Worm (Caenorhabditis elegans) whole organism, L1 larva: ENCODE measurements around the gene srh-184.

Source experiments
- C16A3.4 ChIP-seq: fragments of 150-350 bp; optimal IDR thresholded peaks from 2 replicates; lab custom pipeline; 2014; ENCODE audit warnings: missing biosample characterization, missing genetic modification characterization
- C34B4.2 ChIP-seq: sonication (generic microtip); optimal IDR thresholded peaks from 2 replicates; lab custom pipeline; 2017; ENCODE audit warnings: mild to moderate bottlenecking, missing genetic modification characterization, missing compliant biosample characterization
- F16B12.6 ChIP-seq: fragments of 150-350 bp; optimal IDR thresholded peaks from 2 replicates; lab custom pipeline; 2014; ENCODE audit warnings: missing biosample characterization, missing genetic modification characterization
- aha-1 ChIP-seq: fragments of 150-350 bp; optimal IDR thresholded peaks from 2 replicates; lab custom pipeline; 2014; ENCODE audit warnings: missing biosample characterization, missing genetic modification characterization
- alr-1 ChIP-seq: fragments of 200-800 bp; sonication (Bioruptor generic); optimal IDR thresholded peaks from 2 replicates; lab custom pipeline; 2018; ENCODE audit warnings: borderline replicate concordance, mild to moderate bottlenecking, missing genetic modification characterization, missing compliant biosample characterization
- ama-1 ChIP-seq: fragments of 150-350 bp; optimal IDR thresholded peaks from 2 replicates; lab custom pipeline; 2014
- blmp-1 ChIP-seq: fragments of 150-350 bp; optimal IDR thresholded peaks from 2 replicates; lab custom pipeline; 2014; ENCODE audit warnings: missing biosample characterization, missing genetic modification characterization
- ceh-63 ChIP-seq: fragments of 200-800 bp; sonication (Bioruptor generic); optimal IDR thresholded peaks from 2 replicates; lab custom pipeline; 2018; ENCODE audit warnings: mild to moderate bottlenecking, missing genetic modification characterization, missing compliant biosample characterization
- ceh-82 ChIP-seq, 3 experiments: fragments of 150-350 bp in 1 of 3; sonication (generic microtip) in 2 of 3; optimal IDR thresholded peaks; 2 replicates each; lab custom pipeline; 2014 to 2017; ENCODE audit warnings: missing biosample characterization in 3 of 3, missing genetic modification characterization in 3 of 3
- ceh-90 ChIP-seq: sonication (generic microtip); optimal IDR thresholded peaks from 2 replicates; lab custom pipeline; 2016; ENCODE audit warnings: missing genetic modification characterization, missing compliant biosample characterization
- ces-1 ChIP-seq: fragments of 150-350 bp; optimal IDR thresholded peaks from 2 replicates; lab custom pipeline; 2014; ENCODE audit warnings: missing biosample characterization, missing genetic modification reagents, missing genetic modification characterization
- dsc-1 ChIP-seq: sonication (generic microtip); optimal IDR thresholded peaks from 2 replicates; lab custom pipeline; 2016; ENCODE audit warnings: mild to moderate bottlenecking, missing genetic modification characterization, missing compliant biosample characterization
- egl-27 ChIP-seq, 2 experiments: fragments of 150-350 bp in 1 of 2; sonication (generic microtip); optimal IDR thresholded peaks; 3 replicates each; lab custom pipeline; 2017 to 2018; ENCODE audit warnings: missing biosample characterization in 2 of 2, missing genetic modification characterization in 2 of 2, missing genetic modification reagents in 2 of 2
- elt-3 ChIP-seq, 6 experiments: fragments of 150-350 bp in 1 of 6; sonication (generic microtip); optimal IDR thresholded peaks; 2 replicates each; lab custom pipeline; 2017 to 2018; ENCODE audit warnings: missing biosample characterization in 6 of 6, missing genetic modification characterization in 6 of 6, inconsistent platforms in 1 of 6
- fkh-10 ChIP-seq: sonication (generic microtip); optimal IDR thresholded peaks from 2 replicates; lab custom pipeline; 2017; ENCODE audit warnings: missing biosample characterization, missing genetic modification reagents, missing genetic modification characterization
- fkh-4 ChIP-seq: sonication (generic microtip); optimal IDR thresholded peaks from 2 replicates; lab custom pipeline; 2016; ENCODE audit warnings: missing compliant biosample characterization, missing genetic modification characterization, borderline replicate concordance
- fkh-8 ChIP-seq: sonication (generic microtip); optimal IDR thresholded peaks from 2 replicates; lab custom pipeline; 2016; ENCODE audit warnings: mild to moderate bottlenecking, missing genetic modification characterization, missing compliant biosample characterization
- fos-1 ChIP-seq: fragments of 150-350 bp; optimal IDR thresholded peaks from 2 replicates; lab custom pipeline; 2014; ENCODE audit warnings: missing biosample characterization, missing genetic modification characterization
- grh-1 ChIP-seq: fragments of 200-800 bp; sonication (Bioruptor generic); IDR thresholded peaks from 2 replicates; pipeline ENCODE4 v1.3.6; 2022; ENCODE audit warnings: missing genetic modification reagents, missing genetic modification characterization, missing compliant biosample characterization
- hlh-17 ChIP-seq: fragments of 200-800 bp; sonication (Bioruptor generic); optimal IDR thresholded peaks from 2 replicates; lab custom pipeline; 2018; ENCODE audit warnings: missing genetic modification characterization, mild to moderate bottlenecking, missing compliant biosample characterization, moderate library complexity, borderline replicate concordance
- hlh-4 ChIP-seq: sonication (generic microtip); optimal IDR thresholded peaks from 2 replicates; lab custom pipeline; 2016; ENCODE audit warnings: mild to moderate bottlenecking, missing genetic modification characterization, missing compliant biosample characterization
- hpl-2 ChIP-seq: fragments of 150-350 bp; optimal IDR thresholded peaks from 2 replicates; lab custom pipeline; 2014; ENCODE audit warnings: missing biosample characterization, missing genetic modification reagents, missing genetic modification characterization
- irx-1 ChIP-seq: sonication (generic microtip); optimal IDR thresholded peaks from 2 replicates; lab custom pipeline; 2016; ENCODE audit warnings: missing genetic modification characterization, missing compliant biosample characterization
- jun-1 ChIP-seq: fragments of 150-350 bp; optimal IDR thresholded peaks from 2 replicates; lab custom pipeline; 2014; ENCODE audit warnings: missing biosample characterization, missing genetic modification reagents, missing genetic modification characterization
- lin-15B ChIP-seq: fragments of 150-350 bp; sonication (generic microtip); optimal IDR thresholded peaks from 3 replicates; lab custom pipeline; 2014; ENCODE audit warnings: missing biosample characterization, missing genetic modification characterization
- lin-35 ChIP-seq, 2 experiments: fragments of 150-350 bp; optimal IDR thresholded peaks; 2 replicates each; lab custom pipeline; 2014; ENCODE audit warnings: missing biosample characterization in 2 of 2, missing genetic modification characterization in 2 of 2, missing genetic modification reagents in 2 of 2
- lin-39 ChIP-seq: fragments of 150-350 bp; optimal IDR thresholded peaks from 2 replicates; lab custom pipeline; 2014; ENCODE audit warnings: missing biosample characterization, missing genetic modification reagents, missing genetic modification characterization
- lsy-2 ChIP-seq, 2 experiments: fragments of 150-350 bp; optimal IDR thresholded peaks; 2 replicates each; lab custom pipeline; 2014; ENCODE audit warnings: missing biosample characterization in 2 of 2, missing genetic modification characterization in 2 of 2
- mab-9 ChIP-seq: fragments of 200-800 bp; sonication (Bioruptor generic); IDR thresholded peaks from 2 replicates; pipeline ENCODE4 v1.3.6; 2022; ENCODE audit warnings: missing genetic modification reagents, missing genetic modification characterization, missing compliant biosample characterization
- mdl-1 ChIP-seq, 2 experiments: fragments of 150-350 bp; optimal IDR thresholded peaks; 2 replicates each; lab custom pipeline; 2014 to 2017; ENCODE audit warnings: missing biosample characterization in 2 of 2, missing genetic modification characterization in 2 of 2, inconsistent platforms in 1 of 2
- mep-1 ChIP-seq: fragments of 150-350 bp; optimal IDR thresholded peaks from 2 replicates; lab custom pipeline; 2014; ENCODE audit warnings: missing biosample characterization, missing genetic modification characterization
- nhr-12 ChIP-seq: sonication (generic microtip); optimal IDR thresholded peaks from 2 replicates; lab custom pipeline; 2017; ENCODE audit warnings: missing biosample characterization, missing genetic modification characterization
- nhr-19 ChIP-seq: fragments of 200-800 bp; sonication (Bioruptor generic); conservative IDR thresholded peaks from 2 replicates; pipeline ENCODE4 v1.3.6; 2022; ENCODE audit warnings: missing genetic modification characterization, missing compliant biosample characterization
- nhr-20 ChIP-seq: sonication (generic microtip); optimal IDR thresholded peaks from 2 replicates; lab custom pipeline; 2016; ENCODE audit warnings: mild to moderate bottlenecking, missing genetic modification characterization, missing compliant biosample characterization
- nhr-28 ChIP-seq: fragments of 150-350 bp; optimal IDR thresholded peaks from 2 replicates; lab custom pipeline; 2014; ENCODE audit warnings: missing biosample characterization, missing genetic modification characterization
- nhr-71 ChIP-seq: sonication (generic microtip); optimal IDR thresholded peaks from 2 replicates; lab custom pipeline; 2016; ENCODE audit warnings: mild to moderate bottlenecking, missing genetic modification characterization, moderate library complexity, missing compliant biosample characterization
- nhr-76 ChIP-seq: sonication (generic microtip); optimal IDR thresholded peaks from 2 replicates; lab custom pipeline; 2017; ENCODE audit warnings: missing biosample characterization, missing genetic modification characterization
- nhr-85 ChIP-seq: sonication (generic microtip); peaks from one replicate; lab custom pipeline; 2016; ENCODE audit warnings: missing genetic modification characterization, inconsistent platforms, missing compliant biosample characterization
- nhr-90 ChIP-seq: sonication (generic microtip); optimal IDR thresholded peaks from 2 replicates; lab custom pipeline; 2016; ENCODE audit warnings: mild to moderate bottlenecking, missing genetic modification characterization, missing compliant biosample characterization; ENCODE audit not compliant: poor library complexity
- pax-3 ChIP-seq: fragments of 200-800 bp; sonication (Bioruptor generic); optimal IDR thresholded peaks from 2 replicates; lab custom pipeline; 2018; ENCODE audit warnings: mild to moderate bottlenecking, missing genetic modification characterization, moderate library complexity, missing compliant biosample characterization
- pqm-1 ChIP-seq: sonication (generic microtip); optimal IDR thresholded peaks from 3 replicates; lab custom pipeline; 2017; ENCODE audit warnings: missing biosample characterization, missing genetic modification characterization
- rnt-1 ChIP-seq: sonication (generic microtip); optimal IDR thresholded peaks from 2 replicates; lab custom pipeline; 2016; ENCODE audit warnings: mild to moderate bottlenecking, missing genetic modification characterization, moderate library complexity, missing compliant biosample characterization
- skn-1 ChIP-seq: fragments of 150-350 bp; optimal IDR thresholded peaks from 2 replicates; lab custom pipeline; 2014; ENCODE audit warnings: missing biosample characterization, missing genetic modification characterization
- snpc-4 ChIP-seq: fragments of 150-350 bp; optimal IDR thresholded peaks from 2 replicates; lab custom pipeline; 2014; ENCODE audit warnings: missing biosample characterization, missing genetic modification characterization
- snu-23 ChIP-seq: sonication (generic microtip); optimal IDR thresholded peaks from 2 replicates; lab custom pipeline; 2016; ENCODE audit warnings: missing genetic modification characterization, missing compliant biosample characterization
- sox-4 ChIP-seq: sonication (generic microtip); optimal IDR thresholded peaks from 2 replicates; lab custom pipeline; 2016; ENCODE audit warnings: missing genetic modification characterization, missing compliant biosample characterization
- swsn-7 ChIP-seq: sonication (generic microtip); optimal IDR thresholded peaks from 2 replicates; lab custom pipeline; 2016; ENCODE audit warnings: missing genetic modification characterization, missing compliant biosample characterization
- unc-130 ChIP-seq: fragments of 150-350 bp; optimal IDR thresholded peaks from 2 replicates; lab custom pipeline; 2017; ENCODE audit warnings: missing biosample characterization, missing genetic modification characterization, inconsistent platforms
- unc-62 ChIP-seq: fragments of 150-350 bp; optimal IDR thresholded peaks from 2 replicates; lab custom pipeline; 2014; ENCODE audit warnings: missing biosample characterization, missing genetic modification reagents, missing genetic modification characterization
- unc-98 ChIP-seq: fragments of 200-800 bp; sonication (Bioruptor generic); IDR thresholded peaks from 2 replicates; pipeline ENCODE4 v1.3.6; 2022; ENCODE audit warnings: missing genetic modification characterization, missing compliant biosample characterization
- vab-15 ChIP-seq: sonication (generic microtip); optimal IDR thresholded peaks from 2 replicates; lab custom pipeline; 2017; ENCODE audit warnings: missing genotype, mild to moderate bottlenecking, missing genetic modification characterization, missing compliant biosample characterization
- xbp-1 ChIP-seq: sonication (generic microtip); optimal IDR thresholded peaks from 2 replicates; lab custom pipeline; 2016; ENCODE audit warnings: missing genetic modification characterization, missing compliant biosample characterization
- zag-1 ChIP-seq: fragments of 150-350 bp; optimal IDR thresholded peaks from 2 replicates; lab custom pipeline; 2014; ENCODE audit warnings: missing biosample characterization, missing genetic modification characterization
- zip-4 ChIP-seq: fragments of 200-800 bp; sonication (Bioruptor generic); optimal IDR thresholded peaks from 2 replicates; lab custom pipeline; 2018; ENCODE audit warnings: mild to moderate bottlenecking, missing genetic modification characterization, moderate library complexity, missing compliant biosample characterization
- ztf-4 ChIP-seq: fragments of 150-350 bp; optimal IDR thresholded peaks from 2 replicates; lab custom pipeline; 2014; ENCODE audit warnings: missing biosample characterization, missing genetic modification characterization

Gene srh-184

ce11 chrV:10757128-10757527 is 40.9 kb downstream of the srh-184 start (continued):
- TF ChIP-seq ces-1 (GFP tag; lab: Kevin White, UChicago) = no peak
- no peak for TF ChIP-seq hlh-4
- no peak for TF ChIP-seq lin-15B
- no peak for TF ChIP-seq sox-4 (tag; lab: Kevin White, UChicago)
- no peak for TF ChIP-seq lsy-2 (tag; optimal IDR thresholded peaks at IDR 0.05; lab: Kevin White, UChicago)
- TF ChIP-seq alr-1 (tag; lab: Kevin White, UChicago) = no peak
- no peak for TF ChIP-seq grh-1 (GFP tag; lab: Robert Waterston, UW)
- TF ChIP-seq xbp-1 (tag; lab: Kevin White, UChicago) = peak; percentile 39
- TF ChIP-seq swsn-7 (tag; lab: Kevin White, UChicago) = no peak
- peak; percentile 45 for TF ChIP-seq nhr-71
- no peak for TF ChIP-seq vab-15 (tag; lab: Kevin White, UChicago)
- no peak for TF ChIP-seq nhr-19
- TF ChIP-seq snpc-4 (tag; lab: Kevin White, UChicago) = no peak
- TF ChIP-seq zag-1 (tag; lab: Kevin White, UChicago) = no peak
- no peak for TF ChIP-seq ceh-63 (GFP tag; lab: Kevin White, UChicago)
- TF ChIP-seq unc-98 = no peak
- TF ChIP-seq hlh-17 (GFP tag; lab: Kevin White, UChicago) = no peak
- peak; percentile 11 for TF ChIP-seq zip-4
- peak; percentile 63 for TF ChIP-seq blmp-1 (tag; lab: Kevin White, UChicago)
- no peak for TF ChIP-seq nhr-12 (tag; lab: Kevin White, UChicago)
- TF ChIP-seq unc-130 (tag; lab: Kevin White, UChicago) = no peak
- TF ChIP-seq irx-1 = no peak
- no peak for TF ChIP-seq jun-1 (tag; lab: Kevin White, UChicago)
- TF ChIP-seq lin-35 (GFP tag; optimal IDR thresholded peaks at IDR 0.05; lab: Kevin White, UChicago) = peak in 1 of 2 experiments; percentile 12
- TF ChIP-seq C34B4.2 (tag; lab: Kevin White, UChicago) = no peak
- no peak for TF ChIP-seq ceh-90 (tag; lab: Kevin White, UChicago)
- no peak for TF ChIP-seq ama-1 (lab: Kevin White, UChicago)
- TF ChIP-seq fkh-10 = no peak
- peak; percentile 40 for TF ChIP-seq skn-1 (tag; lab: Kevin White, UChicago)
- TF ChIP-seq F16B12.6 = no peak
- peak in 2 of 6 experiments; percentile 15 to 79 for TF ChIP-seq elt-3 (tag; optimal IDR thresholded peaks at IDR 0.05; lab: Kevin White, UChicago)
- no peak for TF ChIP-seq mab-9
- no peak for TF ChIP-seq unc-62 (GFP tag; lab: Kevin White, UChicago)
- no peak for TF ChIP-seq aha-1
- peak; percentile 89 for TF ChIP-seq nhr-85 (tag; lab: Kevin White, UChicago)
- no peak for TF ChIP-seq dsc-1 (tag; lab: Kevin White, UChicago)
- TF ChIP-seq nhr-28 (tag; lab: Kevin White, UChicago) = no peak
- TF ChIP-seq ztf-4 = no peak
- peak; percentile 50 for TF ChIP-seq snu-23 (GFP tag; lab: Kevin White, UChicago)
- no peak for TF ChIP-seq mep-1
- TF ChIP-seq mdl-1 (tag; optimal IDR thresholded peaks at IDR 0.05; lab: Kevin White, UChicago) = no peak
- TF ChIP-seq fkh-4 (tag; lab: Kevin White, UChicago) = no peak
- TF ChIP-seq ceh-82 (tag; optimal IDR thresholded peaks at IDR 0.05; lab: Kevin White, UChicago) = no peak
- no peak for TF ChIP-seq fos-1 (tag; lab: Kevin White, UChicago)
- no peak for TF ChIP-seq nhr-76 (tag; lab: Kevin White, UChicago)
- TF ChIP-seq nhr-90 = no peak
- TF ChIP-seq rnt-1 = no peak
- TF ChIP-seq pax-3 (tag; lab: Kevin White, UChicago) = no peak
- TF ChIP-seq pqm-1 (tag; lab: Kevin White, UChicago) = no peak
- no peak for TF ChIP-seq hpl-2 (GFP tag; lab: Kevin White, UChicago)
- TF ChIP-seq C16A3.4 (tag; lab: Kevin White, UChicago) = no peak
- TF ChIP-seq egl-27 (tag; optimal IDR thresholded peaks at IDR 0.05; lab: Kevin White, UChicago) = no peak
- peak; percentile 50 for TF ChIP-seq nhr-20 (tag; lab: Kevin White, UChicago)
- no peak for TF ChIP-seq lin-39 (tag; lab: Kevin White, UChicago)
- TF ChIP-seq fkh-8 (tag; lab: Kevin White, UChicago) = no peak
